Worm (Caenorhabditis elegans): ENCODE results near the gene T22B2.5.
A peak's percentile ranks its signal among the peaks of the same experiment; 100 is the strongest.

Gene T22B2.5

ce11 chrX:3957475-3958204, 46.5 kb upstream of the T22B2.5 start (continued):
- TF ChIP-seq hmg-1.2 (GFP tag; IDR thresholded peaks at IDR 0.05) (no peak), xnd-1 (tag; optimal IDR thresholded peaks at IDR 0.05) (no peak), K12H6.12 (tag; optimal IDR thresholded peaks at IDR 0.05) (no peak), F37B4.10 (GFP tag; IDR thresholded peaks at IDR 0.05) (no peak), attf-6 (GFP tag; IDR thresholded peaks at IDR 0.05) (no peak), zim-3 (tag; optimal IDR thresholded peaks at IDR 0.05) (no peak)

- TF ChIP-seq snpc-1.3 (tag; optimal IDR thresholded peaks at IDR 0.05; ENCODE audit: insufficient read depth) (no peak), F55B11.4 (tag; optimal IDR thresholded peaks at IDR 0.05; ENCODE audit: borderline replicate concordance, insufficient read depth) (no peak), F57C9.4 (tag; optimal IDR thresholded peaks at IDR 0.05) (no peak), die-1 (tag; optimal IDR thresholded peaks at IDR 0.05) (no peak), rcor-1 (GFP tag; IDR thresholded peaks at IDR 0.05) (no peak), B0019.2 (GFP tag; conservative IDR thresholded peaks at IDR 0.05) (no peak), nhr-80 (tag; optimal IDR thresholded peaks at IDR 0.05) (peak; percentile 84), F52B5.7 (tag; optimal IDR thresholded peaks at IDR 0.05) (no peak), hsf-1 (GFP tag; IDR thresholded peaks at IDR 0.05) (no peak)
Measured at ce11 chrX:3952737-3953136, 41.6 kb upstream of the T22B2.5 start.

ce11 chrX:3949763-3950162, 38.6 kb upstream of the T22B2.5 start:
- TF ChIP-seq tbp1 (GFP tag; optimal IDR thresholded peaks at IDR 0.05) (peak; percentile 80), rpc-1 (optimal IDR thresholded peaks at IDR 0.05) (no peak), rpc-1 (tag; optimal IDR thresholded peaks at IDR 0.05) (peak; percentile 59), egl-18 (GFP tag; IDR thresholded peaks at IDR 0.05) (0 out of 2 replicates have a peak, but pooled peaks have one; percentile 31), B0261.1 (tag; optimal IDR thresholded peaks at IDR 0.05) (peak; percentile 53), lin-54 (GFP tag; optimal IDR thresholded peaks at IDR 0.05) (no peak)

- no peak for TF ChIP-seq nfyb-1 (GFP tag; IDR thresholded peaks at IDR 0.05)
- no peak for TF ChIP-seq B0019.2 (GFP tag; conservative IDR thresholded peaks at IDR 0.05)
- peak; percentile 72 for TF ChIP-seq nhr-80 (tag; optimal IDR thresholded peaks at IDR 0.05)
Measured at ce11 chrX:3949026-3949425, 37.8 kb upstream of the T22B2.5 start.

ce11 chrX:3945681-3946080, 34.5 kb upstream of the T22B2.5 start:
- TF ChIP-seq C17E4.6 (GFP tag; IDR thresholded peaks at IDR 0.05): no peak
- TF ChIP-seq dox-1 (GFP tag; IDR thresholded peaks at IDR 0.05): peak; percentile 54; the same call in 1 of the 2 replicates
- no peak for TF ChIP-seq Y67H2A.10 (GFP tag; conservative IDR thresholded peaks at IDR 0.05)
- no peak for TF ChIP-seq nfya-1 (tag; optimal IDR thresholded peaks at IDR 0.05; ENCODE audit: borderline replicate concordance, insufficient read depth)
- peak; percentile 58 for TF ChIP-seq nhr-80 (tag; optimal IDR thresholded peaks at IDR 0.05)
- TF ChIP-seq Y56A3A.18 (GFP tag; IDR thresholded peaks at IDR 0.05): no peak
- peak; percentile 98 for TF ChIP-seq zfh-2 (GFP tag; conservative IDR thresholded peaks at IDR 0.05)
- no peak for TF ChIP-seq repo-1 (tag; optimal IDR thresholded peaks at IDR 0.05)
- TF ChIP-seq B0019.2 (GFP tag; conservative IDR thresholded peaks at IDR 0.05): no peak
- 0 out of 2 replicates have a peak, but pooled peaks have one; percentile 47 for TF ChIP-seq nfyb-1 (GFP tag; IDR thresholded peaks at IDR 0.05)
- TF ChIP-seq ets-4 (GFP tag; optimal IDR thresholded peaks at IDR 0.05): no peak
- TF ChIP-seq ceh-91 (GFP tag; IDR thresholded peaks at IDR 0.05): no peak
- TF ChIP-seq hmg-20 (GFP tag; IDR thresholded peaks at IDR 0.05): no peak
- no peak for TF ChIP-seq ceh-58 (GFP tag; IDR thresholded peaks at IDR 0.05)
- no peak for TF ChIP-seq F37B4.10 (GFP tag; IDR thresholded peaks at IDR 0.05)
- peak; percentile 3 for TF ChIP-seq chd-7 (tag; optimal IDR thresholded peaks at IDR 0.05)
- TF ChIP-seq egl-44 (GFP tag; IDR thresholded peaks at IDR 0.05): no peak
- TF ChIP-seq unc-62 (GFP tag; optimal IDR thresholded peaks at IDR 0.05): no peak
- no peak for TF ChIP-seq T07F8.4 (tag; optimal IDR thresholded peaks at IDR 0.05)
- TF ChIP-seq F57C9.4 (tag; optimal IDR thresholded peaks at IDR 0.05): no peak
- no peak for TF ChIP-seq T26A5.8 (tag; optimal IDR thresholded peaks at IDR 0.05)
- no peak for TF ChIP-seq ZK185.1 (tag; optimal IDR thresholded peaks at IDR 0.05; ENCODE audit: poor library complexity, severe bottlenecking)
- TF ChIP-seq lin-40 (tag; optimal IDR thresholded peaks at IDR 0.05): peak; percentile 14
- TF ChIP-seq tbp1 (GFP tag; optimal IDR thresholded peaks at IDR 0.05): peak; percentile 2
- no peak for TF ChIP-seq hlh-12 (tag; optimal IDR thresholded peaks at IDR 0.05)

Data from whole organism, young adult.